Worm (Caenorhabditis elegans): Measurements from ENCODE around the gene R07A4.2.
A peak's percentile ranks its signal among the peaks of the same experiment; 100 is the strongest.

R07A4.2 gene

DNA sequence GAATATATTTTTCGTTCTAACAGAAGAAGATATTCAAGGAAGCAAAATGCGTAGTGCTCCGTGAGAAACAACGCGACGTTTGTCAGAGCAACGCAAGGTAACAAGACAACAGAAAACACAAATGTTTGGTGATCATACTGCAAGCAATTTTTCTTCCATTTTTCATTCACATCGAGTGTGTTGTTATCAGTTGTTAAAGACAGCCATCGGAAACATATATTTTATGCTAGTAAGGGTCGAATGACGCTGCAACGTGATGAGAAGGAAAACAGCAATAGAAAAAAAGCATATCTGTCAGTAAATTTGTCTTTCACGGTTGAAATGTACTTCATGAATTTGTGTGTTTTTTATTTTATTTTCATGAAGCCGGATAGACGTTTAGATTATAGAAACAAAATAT lies 1.9 kb upstream of the R07A4.2 start:
- TF ChIP-seq mdl-1 (tag; optimal IDR thresholded peaks at IDR 0.05) (no peak), ceh-16 (tag; optimal IDR thresholded peaks at IDR 0.05) (no peak), nhr-129 (tag; optimal IDR thresholded peaks at IDR 0.05) (peak; percentile 3), peb-1 (tag; optimal IDR thresholded peaks at IDR 0.05) (no peak), nhr-77 (tag; optimal IDR thresholded peaks at IDR 0.05) (no peak), fos-1 (tag; optimal IDR thresholded peaks at IDR 0.05) (peak; percentile 55)

DNA sequence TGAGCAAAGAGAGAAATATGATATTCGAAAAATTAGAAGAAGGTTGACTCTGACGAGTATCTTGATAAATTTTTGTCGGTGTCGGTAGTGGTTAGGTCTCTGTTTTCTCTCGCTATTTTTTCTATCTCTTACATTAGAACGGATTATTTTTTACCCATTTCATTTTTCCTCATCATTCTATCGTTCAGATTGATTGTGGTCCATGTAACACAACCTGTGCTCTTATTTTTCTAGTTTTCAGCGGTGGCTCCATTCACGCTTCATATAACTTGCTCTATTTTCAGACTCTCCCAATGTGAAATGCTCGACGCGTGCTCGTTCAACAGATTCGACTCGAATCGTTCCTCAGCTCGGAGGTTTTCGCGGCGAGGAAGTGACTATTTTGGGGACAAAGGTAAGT lies 12.3 kb downstream of the R07A4.2 start, which contains the start of gene egl-36:
TSS of gene egl-36 (plus strand) at position 301 of the 400 bp plus-strand sequence.
- TF ChIP-seq Y55F3AM.14 (GFP tag; optimal IDR thresholded peaks at IDR 0.05) (no peak), ztf-4 (tag; optimal IDR thresholded peaks at IDR 0.05) (no peak), nhr-12 (tag; optimal IDR thresholded peaks at IDR 0.05) (no peak), ceh-82 (tag; optimal IDR thresholded peaks at IDR 0.05) (no peak), unc-62 (GFP tag; optimal IDR thresholded peaks at IDR 0.05) (no peak), C34F6.9 (tag; optimal IDR thresholded peaks at IDR 0.05) (no peak), nhr-11 (tag; optimal IDR thresholded peaks at IDR 0.05) (no peak), fos-1 (tag; optimal IDR thresholded peaks at IDR 0.05) (no peak)

DNA sequence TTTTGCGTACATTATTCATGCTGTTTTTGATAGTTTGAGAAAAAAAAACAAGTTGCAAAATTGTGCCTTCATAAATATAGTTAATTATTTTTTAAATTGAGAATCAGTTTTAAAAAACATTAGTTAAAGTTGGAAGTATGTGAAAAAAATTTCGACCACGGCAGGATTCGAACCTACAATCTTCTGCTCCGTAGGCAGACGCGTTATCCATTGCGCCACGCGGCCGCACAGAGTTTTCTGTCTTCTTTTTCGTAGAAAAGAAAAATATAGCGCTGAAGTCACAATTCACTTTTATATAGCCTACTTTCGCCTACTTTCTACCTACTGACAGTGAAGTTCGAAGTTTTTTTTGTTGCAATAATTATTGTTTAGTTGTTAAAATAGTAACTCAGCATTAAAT lies 14.5 kb downstream of the R07A4.2 start:
- TF ChIP-seq unc-62 (GFP tag; optimal IDR thresholded peaks at IDR 0.05) (no peak), crh-2 (tag; optimal IDR thresholded peaks at IDR 0.05) (peak; percentile 39), mdl-1 (tag; optimal IDR thresholded peaks at IDR 0.05) (no peak), nhr-12 (tag; optimal IDR thresholded peaks at IDR 0.05) (no peak), elt-1 (tag; optimal IDR thresholded peaks at IDR 0.05) (no peak), R02D3.7 (tag; optimal IDR thresholded peaks at IDR 0.05) (no peak), aly-2 (tag; optimal IDR thresholded peaks at IDR 0.05) (no peak), fos-1 (tag; optimal IDR thresholded peaks at IDR 0.05) (peak; percentile 4), nhr-21 (tag; optimal IDR thresholded peaks at IDR 0.05) (peak; percentile 20)

DNA sequence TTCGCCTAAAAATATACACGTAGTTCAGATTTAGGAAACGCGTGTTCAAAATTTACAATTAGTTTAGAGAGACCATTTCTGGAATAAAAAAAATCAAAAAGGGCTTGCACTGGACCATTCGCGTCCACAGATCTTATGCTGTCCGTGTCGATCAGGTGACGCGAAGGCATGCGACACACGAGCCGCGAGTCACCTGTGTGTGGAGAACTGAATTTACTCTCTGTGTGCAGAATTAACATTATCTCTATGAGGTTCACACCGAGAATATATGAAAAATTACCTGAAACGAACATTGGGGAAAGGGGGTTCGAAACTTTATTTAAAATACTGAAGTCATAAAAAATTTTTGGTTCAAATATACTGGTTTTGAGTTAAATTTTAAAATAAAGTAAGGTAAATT lies 18.6 kb downstream of the R07A4.2 start:
- TF ChIP-seq F13H6.1 (tag; optimal IDR thresholded peaks at IDR 0.05): no peak
- no peak for TF ChIP-seq nhr-237 (tag; optimal IDR thresholded peaks at IDR 0.05)
- TF ChIP-seq skn-1 (tag; optimal IDR thresholded peaks at IDR 0.05): no peak
- no peak for TF ChIP-seq elt-3 (tag; optimal IDR thresholded peaks at IDR 0.05)
- TF ChIP-seq unc-39 (tag; optimal IDR thresholded peaks at IDR 0.05): no peak
- no peak for TF ChIP-seq lin-39 (tag; optimal IDR thresholded peaks at IDR 0.05)
- TF ChIP-seq nhr-10 (tag; optimal IDR thresholded peaks at IDR 0.05): no peak
- no peak for TF ChIP-seq C34F6.9 (tag; optimal IDR thresholded peaks at IDR 0.05)
- no peak for TF ChIP-seq lsy-2 (tag; optimal IDR thresholded peaks at IDR 0.05)
- no peak for TF ChIP-seq crh-2 (tag; optimal IDR thresholded peaks at IDR 0.05)
- TF ChIP-seq ztf-11 (tag; optimal IDR thresholded peaks at IDR 0.05): no peak
- TF ChIP-seq unc-62 (GFP tag; optimal IDR thresholded peaks at IDR 0.05): no peak
- TF ChIP-seq mab-5 (tag; optimal IDR thresholded peaks at IDR 0.05): no peak

DNA sequence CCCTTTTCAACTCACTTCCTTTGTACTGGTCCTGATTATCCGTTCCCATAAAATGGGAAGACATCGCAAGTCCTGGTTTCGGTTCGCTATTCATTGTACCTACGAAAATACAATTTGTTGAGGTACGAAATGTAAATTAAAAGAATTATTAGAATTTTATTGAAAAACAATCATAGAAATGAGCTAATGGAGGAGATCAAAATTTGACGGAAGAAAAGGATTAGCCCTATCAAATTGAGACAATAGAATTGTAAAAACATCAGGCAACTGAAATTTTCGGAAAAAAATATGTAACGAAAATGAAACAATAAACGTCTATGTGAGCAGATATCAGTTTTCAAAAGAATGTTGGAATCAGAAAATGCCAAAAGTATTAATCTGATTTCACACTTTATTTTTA lies 24.3 kb downstream of the R07A4.2 start, which contains the start of gene mbr-1:
TSS of gene mbr-1 (minus strand) at position 101 of the 400 bp plus-strand sequence.
- TF ChIP-seq alr-1 (tag; optimal IDR thresholded peaks at IDR 0.05) (no peak), egl-27 (tag; optimal IDR thresholded peaks at IDR 0.05) (no peak), elt-1 (tag; optimal IDR thresholded peaks at IDR 0.05) (no peak), R02D3.7 (tag; optimal IDR thresholded peaks at IDR 0.05) (no peak), ztf-4 (tag; optimal IDR thresholded peaks at IDR 0.05) (no peak), C34F6.9 (tag; optimal IDR thresholded peaks at IDR 0.05) (no peak), lin-13 (GFP tag; optimal IDR thresholded peaks at IDR 0.05) (no peak), peb-1 (tag; optimal IDR thresholded peaks at IDR 0.05) (no peak)

DNA sequence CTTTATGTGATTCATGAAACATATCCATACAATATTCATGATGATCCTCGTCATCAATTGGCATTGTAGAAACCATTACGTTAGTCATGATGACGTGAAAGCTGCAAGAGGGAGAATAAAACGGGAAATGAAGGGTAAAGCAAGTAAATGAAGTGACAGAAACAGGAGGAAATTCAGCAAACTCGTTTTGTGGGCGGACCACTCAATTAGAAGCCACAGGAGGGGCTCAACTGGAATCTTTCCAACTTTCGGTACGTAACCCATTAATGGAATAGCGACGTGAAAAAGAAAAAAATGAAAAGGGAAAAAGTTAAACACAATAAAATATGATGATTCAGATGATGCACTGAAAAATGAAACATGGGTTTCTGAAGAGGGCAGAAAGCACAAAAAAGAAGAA lies 29.3 kb downstream of the R07A4.2 start, which contains the start of gene T01C1.4:
TSS of gene T01C1.4 (minus strand) at position 101 of the 400 bp plus-strand sequence.
- no peak for TF ChIP-seq nhr-77 (tag; optimal IDR thresholded peaks at IDR 0.05)
- no peak for TF ChIP-seq ceh-82 (tag; optimal IDR thresholded peaks at IDR 0.05)
- peak; percentile 3 for TF ChIP-seq sma-9 (GFP tag; optimal IDR thresholded peaks at IDR 0.05)
- TF ChIP-seq sma-9 (tag; optimal IDR thresholded peaks at IDR 0.05): no peak
- TF ChIP-seq skn-1 (tag; optimal IDR thresholded peaks at IDR 0.05): no peak
- TF ChIP-seq dmd-4 (tag; optimal IDR thresholded peaks at IDR 0.05): no peak
- TF ChIP-seq mab-5 (tag; optimal IDR thresholded peaks at IDR 0.05): no peak
- no peak for TF ChIP-seq nhr-6 (tag; optimal IDR thresholded peaks at IDR 0.05)

Measured in whole organism, L2 larva.